Fruit fly (Drosophila melanogaster): ENCODE results near the gene rept.

dm6 chr3L:19292440-19293175 lies 37.5 kb downstream of the rept start, which contains the start of gene Gbs-76A:
- TF ChIP-seq CG8478 (optimal IDR thresholded peaks at IDR 0.05) = no peak
- TF ChIP-seq CTCF (optimal IDR thresholded peaks at IDR 0.05) = no peak

Measured in S2 (cell line).